Worm (Caenorhabditis elegans) whole organism, L4/young adult: ENCODE data around the gene srz-44.
"Not testable (repeated sequence)": the region's sequence is repeated elsewhere in the genome, so short reads cannot be mapped to it uniquely, and the experiment has no call there.

Experiments
- W03F9.2 ChIP-seq: fragments of 150-350 bp; optimal IDR thresholded peaks from 2 replicates; lab custom pipeline; 2014; ENCODE audit warnings: missing biosample characterization, missing genetic modification characterization
- dao-5 ChIP-seq: sonication (generic microtip); optimal IDR thresholded peaks from 2 replicates; lab custom pipeline; 2016; ENCODE audit warnings: missing genotype, missing genetic modification characterization, moderate library complexity, missing compliant biosample characterization
- him-1 ChIP-seq: sonication (generic microtip); optimal IDR thresholded peaks from 2 replicates; lab custom pipeline; 2016; ENCODE audit warnings: missing genotype, missing genetic modification reagents, missing genetic modification characterization, missing compliant biosample characterization

Gene srz-44

DNA sequence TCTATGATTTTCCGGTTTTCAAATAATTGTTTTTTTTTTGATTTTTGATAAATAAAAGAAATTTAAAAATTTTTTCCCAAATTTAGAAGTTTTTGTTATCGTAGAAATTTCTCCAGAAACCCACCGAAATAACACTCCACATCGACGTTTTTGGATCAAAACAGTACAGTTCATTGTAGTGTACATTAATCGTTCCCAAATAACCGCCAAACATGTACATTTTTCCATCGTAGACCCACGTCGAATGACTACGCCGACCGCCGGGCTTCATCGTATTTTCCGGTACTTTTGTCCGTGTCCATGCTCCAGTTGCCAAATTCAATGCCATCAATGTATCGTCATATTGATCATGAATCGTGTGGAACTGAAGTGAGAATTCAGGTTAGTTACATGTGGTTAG, 15.4 kb upstream of the srz-44 start, which contains the start of gene F53E4.2:
Gene F53E4.2 (plus strand): TSS at position 301 of the 400 bp plus-strand sequence.
- TF ChIP-seq W03F9.2 (tag; lab: Kevin White, UChicago) (no peak), dao-5 (tag; lab: Kevin White, UChicago) (no peak), him-1 (tag; lab: Kevin White, UChicago) (no peak)

DNA sequence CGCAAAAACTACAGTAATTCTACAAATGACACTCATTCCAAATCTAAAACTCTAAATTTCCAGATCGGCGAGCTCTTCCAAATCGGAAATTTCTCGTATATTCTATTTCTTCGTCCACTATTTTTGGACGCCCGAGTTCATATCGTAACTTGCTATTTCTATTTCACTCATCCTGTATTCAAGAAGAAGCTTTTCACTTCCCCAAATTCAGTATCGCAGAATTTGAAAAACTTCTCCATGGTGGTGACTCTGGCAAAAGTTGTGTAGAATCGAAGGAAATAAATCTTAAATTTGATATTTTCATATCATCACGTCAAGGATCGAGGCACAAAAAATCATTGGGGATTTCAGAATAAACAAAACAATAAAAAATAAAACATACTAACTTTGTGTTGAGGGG, 13.4 kb upstream of the srz-44 start:
- TF ChIP-seq W03F9.2 (tag; lab: Kevin White, UChicago), result no peak
- no peak for TF ChIP-seq him-1 (tag; lab: Kevin White, UChicago)
- no peak for TF ChIP-seq dao-5 (tag; lab: Kevin White, UChicago)

DNA sequence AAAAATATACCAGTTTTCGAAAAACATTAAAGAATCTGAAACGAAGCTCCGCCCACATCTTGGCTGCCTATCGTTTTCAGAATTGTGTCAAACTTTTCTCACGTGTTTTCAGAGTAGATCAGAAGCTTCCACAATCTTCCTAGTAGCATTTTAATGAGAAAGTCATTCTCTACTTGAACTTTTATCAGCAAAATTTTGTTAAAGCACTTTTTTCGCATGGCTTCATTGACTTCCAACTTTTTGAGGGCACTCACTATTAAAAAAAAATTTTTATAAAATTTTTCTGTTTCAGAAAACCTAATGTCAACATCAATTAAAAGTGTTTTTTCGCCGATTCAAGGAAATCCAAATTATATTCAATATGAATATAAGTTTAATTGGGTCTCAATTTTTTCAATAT, 11.4 kb upstream of the srz-44 start, which contains the start of gene sru-42:
Gene sru-42 (plus strand): TSS at position 301 of the 400 bp plus-strand sequence.
- TF ChIP-seq W03F9.2 (tag; lab: Kevin White, UChicago) (no peak), dao-5 (tag; lab: Kevin White, UChicago) (no peak), him-1 (tag; lab: Kevin White, UChicago) (no peak)

DNA sequence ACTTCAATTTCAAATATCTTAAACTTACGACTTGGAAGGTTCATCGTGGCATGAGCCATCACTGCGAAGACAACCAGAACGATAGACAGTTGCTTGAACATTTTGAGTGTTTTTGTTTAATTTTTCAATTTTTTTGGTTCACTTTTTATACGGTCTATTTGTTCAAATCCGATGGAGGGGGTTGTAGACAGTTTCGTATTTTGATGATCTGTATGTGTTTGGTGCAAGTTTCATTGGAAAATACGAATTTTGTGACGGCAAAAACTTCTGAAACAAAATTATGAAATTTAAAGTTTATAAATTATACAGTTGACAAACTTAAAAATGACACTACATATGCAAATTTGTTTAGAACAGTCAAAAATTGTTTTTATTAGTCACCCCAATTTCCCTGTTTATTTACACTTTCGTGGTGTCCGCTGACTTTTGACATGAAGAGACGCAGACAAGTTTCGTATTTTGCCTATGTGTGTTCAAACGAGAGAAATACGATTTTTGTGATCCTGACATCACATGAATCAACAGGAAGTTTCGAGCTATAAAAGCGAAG, 8.9 kb upstream of the srz-44 start, which contains the start of the genes C55A1.7 and C55A1.6:
Gene C55A1.7 (minus strand): TSS at position 101 of the 550 bp plus-strand sequence.
Gene C55A1.6 (plus strand): TSS at position 500 of the 550 bp plus-strand sequence.
- TF ChIP-seq him-1, dao-5, W03F9.2 (tag; lab: Kevin White, UChicago): not testable (repeated sequence)

DNA sequence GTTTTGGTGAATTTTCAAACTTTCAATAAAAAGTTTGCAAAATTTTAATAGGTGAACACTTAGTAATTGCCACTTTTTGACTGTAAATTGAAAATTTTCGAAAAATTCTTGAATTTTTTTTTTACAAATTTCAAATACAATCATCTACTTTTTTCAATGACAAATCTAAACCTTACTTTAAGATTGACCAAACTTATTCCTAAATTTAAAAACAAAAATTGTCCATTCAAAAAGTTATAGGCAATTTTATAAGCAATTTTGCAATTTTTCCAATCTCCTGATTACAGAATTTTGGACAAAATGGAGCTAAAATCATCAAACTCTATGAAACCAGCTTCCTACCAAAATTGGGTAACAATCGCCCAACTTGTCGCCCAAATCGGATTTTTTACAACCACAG, 5.8 kb upstream of the srz-44 start, which contains the start of gene str-23:
Gene str-23 (plus strand): TSS at position 301 of the 400 bp plus-strand sequence.
- no peak for TF ChIP-seq W03F9.2 (tag; lab: Kevin White, UChicago)
- no peak for TF ChIP-seq dao-5 (tag; lab: Kevin White, UChicago)
- no peak for TF ChIP-seq him-1 (tag; lab: Kevin White, UChicago)

DNA sequence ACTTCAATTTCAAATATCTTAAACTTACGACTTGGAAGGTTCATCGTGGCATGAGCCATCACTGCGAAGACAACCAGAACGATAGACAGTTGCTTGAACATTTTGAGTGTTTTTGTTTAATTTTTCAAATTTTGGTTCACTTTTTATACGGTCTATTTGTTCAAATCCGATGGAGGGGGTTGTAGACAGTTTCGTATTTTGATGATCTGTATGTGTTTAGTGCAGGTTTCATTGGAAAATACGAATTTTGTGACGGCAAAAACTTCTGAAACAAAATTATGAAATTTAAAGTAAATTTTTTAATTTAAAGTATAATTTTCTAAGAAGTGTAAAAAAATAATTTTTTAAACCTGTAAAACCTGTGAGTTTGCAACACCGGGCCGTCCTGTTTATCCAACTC, 4.4 kb upstream of the srz-44 start, which contains the start of gene C55A1.4:
Gene C55A1.4 (minus strand): TSS at position 101 of the 400 bp plus-strand sequence.
- not testable (repeated sequence) for TF ChIP-seq dao-5, W03F9.2, him-1 (tag; lab: Kevin White, UChicago)

DNA sequence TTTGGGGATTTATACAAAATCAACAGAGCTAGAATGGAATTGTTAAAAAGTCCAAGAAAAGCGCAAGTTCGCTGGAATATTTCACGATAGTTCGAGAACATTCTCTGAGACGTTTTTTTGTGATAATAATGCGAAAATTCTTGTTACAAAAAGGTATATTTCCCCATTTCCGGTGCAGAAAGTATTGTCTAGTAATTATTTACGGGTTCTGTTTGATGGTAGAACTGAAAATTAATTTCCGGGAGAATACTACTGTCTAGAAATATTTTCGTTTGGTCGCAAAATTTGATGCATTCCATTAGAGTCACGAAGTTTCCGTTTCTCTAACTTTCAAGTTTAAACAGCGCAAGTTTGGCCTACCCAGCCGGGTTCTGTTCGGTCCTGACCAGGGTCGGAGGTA, 9.2 kb downstream of the srz-44 start, which contains the start of gene str-248:
Gene str-248 (minus strand): TSS at position 101 of the 400 bp plus-strand sequence.
- no peak for TF ChIP-seq him-1 (tag; lab: Kevin White, UChicago)
- no peak for TF ChIP-seq dao-5 (tag; lab: Kevin White, UChicago)
- TF ChIP-seq W03F9.2 (tag; lab: Kevin White, UChicago), result no peak

DNA sequence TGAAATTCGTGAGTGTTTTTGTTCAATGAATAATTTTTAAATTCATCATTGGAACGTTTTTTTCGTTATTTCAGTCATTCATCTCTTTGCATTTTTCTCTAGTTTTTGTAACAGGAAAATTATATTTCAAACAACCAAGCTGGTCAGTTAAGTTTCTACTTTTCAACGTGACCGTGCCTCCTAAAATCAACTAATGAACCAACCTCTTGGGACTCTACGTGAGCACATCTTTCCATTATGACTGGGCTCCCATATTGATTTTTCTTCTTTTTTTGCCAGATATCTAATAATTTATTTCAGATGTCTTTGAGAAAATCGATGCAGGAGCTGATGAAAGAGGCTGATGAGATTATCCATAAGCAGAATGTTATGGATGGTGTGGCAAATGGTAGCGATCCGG, 13.2 kb downstream of the srz-44 start, which contains the start of gene C55A1.11:
Gene C55A1.11 (plus strand): TSS at position 301 of the 400 bp plus-strand sequence.
- TF ChIP-seq him-1 (tag; lab: Kevin White, UChicago) (no peak), dao-5 (tag; lab: Kevin White, UChicago) (no peak), W03F9.2 (tag; lab: Kevin White, UChicago) (no peak)

DNA sequence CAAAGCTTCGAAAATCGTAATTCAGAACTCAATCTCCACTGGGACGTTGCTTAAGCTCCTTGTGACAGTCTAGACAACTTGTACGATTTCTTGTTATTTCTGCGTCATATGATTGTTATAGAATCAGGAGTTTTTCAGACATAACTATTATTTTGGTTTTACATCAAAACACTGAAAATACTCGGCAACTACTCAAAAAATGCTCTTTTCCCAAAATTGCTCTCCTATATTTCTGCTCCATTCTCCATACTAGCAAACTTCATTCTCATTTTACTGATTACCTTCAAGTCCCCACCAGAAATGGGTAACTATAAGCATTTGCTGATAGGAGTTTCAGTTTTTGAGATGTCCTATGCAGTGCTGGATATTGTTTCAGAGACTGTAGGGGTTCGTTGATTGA, 17.2 kb downstream of the srz-44 start, which contains the start of gene C55A1.1:
Gene C55A1.1 (plus strand): TSS at position 301 of the 400 bp plus-strand sequence.
- TF ChIP-seq dao-5 (tag; lab: Kevin White, UChicago) (no peak), W03F9.2 (tag; lab: Kevin White, UChicago) (no peak), him-1 (tag; lab: Kevin White, UChicago) (no peak)

DNA sequence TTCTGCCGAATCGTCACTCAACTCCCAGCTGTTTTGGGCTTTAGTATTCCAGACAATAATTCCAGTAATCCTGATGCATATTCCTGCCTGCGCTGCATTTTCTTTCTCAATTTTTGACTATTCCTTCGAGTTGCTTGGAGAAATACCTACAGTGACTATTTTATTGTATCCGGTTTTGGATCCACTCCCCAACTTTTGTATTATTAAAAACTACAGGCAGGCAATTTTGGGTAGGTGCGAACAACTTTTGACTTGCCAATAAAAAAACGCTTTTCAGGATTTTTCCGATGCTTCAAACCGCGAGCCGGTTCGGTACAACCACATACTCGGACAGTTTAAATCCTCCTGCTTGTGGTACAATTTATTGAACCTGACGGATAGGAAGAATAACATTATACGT, 24.2 kb downstream of the srz-44 start:
- no peak for TF ChIP-seq W03F9.2 (tag; lab: Kevin White, UChicago)
- no peak for TF ChIP-seq him-1 (tag; lab: Kevin White, UChicago)
- TF ChIP-seq dao-5 (tag; lab: Kevin White, UChicago), result no peak

DNA sequence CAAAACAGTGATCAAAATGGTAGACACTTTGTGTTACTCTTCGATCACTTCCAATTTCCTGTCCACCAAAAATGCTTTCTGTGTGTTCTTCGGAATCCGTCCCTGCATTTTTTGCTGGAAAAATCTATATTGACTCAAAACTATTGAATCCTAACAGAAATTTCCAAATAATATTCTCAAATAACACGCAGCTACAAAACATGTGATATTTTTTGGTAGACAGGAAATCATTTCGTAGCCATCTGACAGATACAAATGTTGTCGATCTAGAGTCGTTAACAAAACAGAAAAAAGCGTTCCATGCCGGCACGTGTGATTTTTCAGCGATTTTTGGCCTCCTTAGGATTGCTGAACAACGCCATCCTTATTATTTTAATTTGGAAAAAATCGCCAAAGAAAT, 25.9 kb downstream of the srz-44 start, which contains the start of gene str-263:
Gene str-263 (plus strand): TSS at position 301 of the 400 bp plus-strand sequence.
- TF ChIP-seq him-1 (tag; lab: Kevin White, UChicago), result no peak
- TF ChIP-seq dao-5 (tag; lab: Kevin White, UChicago), result no peak
- TF ChIP-seq W03F9.2 (tag; lab: Kevin White, UChicago), result no peak

DNA sequence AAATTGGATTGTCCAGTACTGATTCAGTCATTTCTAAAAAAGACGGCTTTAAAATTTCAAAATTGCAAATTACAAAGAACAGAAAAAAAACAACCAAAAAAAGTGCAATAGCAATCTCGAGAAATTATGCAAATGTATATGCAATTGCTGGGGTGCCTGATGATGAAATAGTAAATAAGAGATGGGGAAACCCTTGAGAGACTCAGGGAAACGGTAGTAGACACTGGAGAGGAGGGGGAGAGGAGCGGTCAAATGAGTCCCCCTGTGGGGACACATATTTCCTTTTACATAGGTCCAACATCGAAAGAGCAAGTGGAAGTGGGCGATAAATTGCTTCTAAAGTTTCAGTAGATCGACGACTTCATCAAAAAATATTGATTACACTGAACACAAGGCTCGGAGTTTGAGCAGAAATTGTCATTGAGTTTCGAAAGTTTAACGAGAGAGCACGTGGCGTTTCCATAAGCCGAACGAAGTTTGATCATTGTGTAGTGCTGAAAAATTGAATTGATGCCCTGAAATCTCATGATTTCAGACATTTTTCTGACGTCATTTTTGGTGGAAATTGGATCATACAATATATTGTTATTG, 28.3 kb downstream of the srz-44 start, which contains the start of the genes fbxa-153 and str-12:
Gene fbxa-153 (minus strand): TSS at position 35 of the 591 bp plus-strand sequence.
Gene str-12 (plus strand): TSS at position 541 of the 591 bp plus-strand sequence.
- no peak for TF ChIP-seq dao-5 (tag; lab: Kevin White, UChicago)
- TF ChIP-seq W03F9.2 (tag; lab: Kevin White, UChicago), result no peak
- TF ChIP-seq him-1 (tag; lab: Kevin White, UChicago), result no peak

DNA sequence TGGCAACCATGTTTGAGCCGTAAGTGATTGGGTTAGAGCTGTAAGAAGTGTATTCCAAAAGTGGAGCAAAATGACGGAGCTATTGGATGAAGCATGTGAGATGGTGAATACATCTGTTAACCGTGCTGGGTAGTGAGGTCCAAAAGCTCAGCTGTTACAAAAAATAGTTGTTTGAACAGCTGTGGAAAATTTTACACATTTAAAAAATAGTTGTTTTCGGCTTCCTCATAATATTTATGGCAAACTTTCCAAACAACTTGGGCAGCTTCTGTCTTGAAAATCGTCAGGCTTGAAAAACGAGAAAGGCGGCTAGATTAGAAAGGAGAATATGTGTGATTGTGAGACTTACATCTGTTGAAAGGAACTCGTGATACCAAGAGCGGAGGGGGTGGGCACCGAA, 33.7 kb downstream of the srz-44 start, which contains the start of gene fbxa-154:
Gene fbxa-154 (minus strand): TSS at position 101 of the 400 bp plus-strand sequence.
- TF ChIP-seq dao-5 (tag; lab: Kevin White, UChicago), result no peak
- TF ChIP-seq him-1 (tag; lab: Kevin White, UChicago), result no peak
- TF ChIP-seq W03F9.2 (tag; lab: Kevin White, UChicago), result no peak
